Fruit fly (Drosophila melanogaster) ovary, adult (tissue): ENCODE measurements around the gene CG32832.
A peak's percentile ranks its signal among the peaks of the same experiment; 100 is the strongest.

ENCODE experiments used
- CG17801 ChIP-seq: fragments of 200-800 bp; optimal IDR thresholded peaks from 2 replicates; lab custom pipeline; 2019; ENCODE audit warnings: missing biosample characterization, mild to moderate bottlenecking, missing genetic modification characterization, moderate library complexity; ENCODE audit not compliant: partially characterized antibody

The CG32832 gene

dm6 chr2L:16879288-16879687, at the start of gene CG32832, which contains the start of the genes CG31743 and CG34313:
Gene CG32832, minus strand, starts transcription at chr2L:16879290.
Gene CG31743, plus strand, starts transcription at chr2L:16879517.
Gene CG34313, plus strand, starts transcription at chr2L:16879517.
- TF ChIP-seq CG17801, result no peak

dm6 chr2L:16921825-16922224, 42.7 kb upstream of the CG32832 start:
- TF ChIP-seq CG17801, result no peak

dm6 chr2L:16910177-16910576, 31.1 kb upstream of the CG32832 start, which contains the start of gene ApepP:
Gene ApepP, minus strand, starts transcription at chr2L:16910418.
- TF ChIP-seq CG17801, result no peak

dm6 chr2L:16909290-16909689, 30.2 kb upstream of the CG32832 start:
- TF ChIP-seq CG17801, result no peak

- TF ChIP-seq CG17801, result no peak
Measured at dm6 chr2L:16902003-16902402, 22.9 kb upstream of the CG32832 start, which contains the start of gene CG12288. Gene CG12288, minus strand, starts transcription at chr2L:16902218.

- no peak for TF ChIP-seq CG17801
Measured at dm6 chr2L:16900373-16900772, 21.3 kb upstream of the CG32832 start, which contains the start of gene CG31805. Gene CG31805, minus strand, starts transcription at chr2L:16900473.

dm6 chr2L:16889608-16890007, 10.5 kb upstream of the CG32832 start, which contains the start of gene CG42556:
Gene CG42556, plus strand, starts transcription at chr2L:16889908.
- TF ChIP-seq CG17801, result no peak

dm6 chr2L:16888574-16889376, 9.7 kb upstream of the CG32832 start:
- no peak for TF ChIP-seq CG17801

- TF ChIP-seq CG17801, result peak; percentile 39
Measured at dm6 chr2L:16887660-16888573, 8.8 kb upstream of the CG32832 start, which contains the start of the genes osi and tweek. Gene osi, minus strand, starts transcription at chr2L:16887966. Gene tweek, plus strand, starts transcription at chr2L:16888490.

dm6 chr2L:16886459-16886858, 7.4 kb upstream of the CG32832 start:
- peak; percentile 17 for TF ChIP-seq CG17801

dm6 chr2L:16885347-16885746, 6.3 kb upstream of the CG32832 start:
- no peak for TF ChIP-seq CG17801

- TF ChIP-seq CG17801, result no peak
Measured at dm6 chr2L:16884702-16885101, 5.6 kb upstream of the CG32832 start.

dm6 chr2L:16882871-16883849, 4.1 kb upstream of the CG32832 start:
- no peak for TF ChIP-seq CG17801

- no peak for TF ChIP-seq CG17801
Measured at dm6 chr2L:16882372-16882771, 3.3 kb upstream of the CG32832 start.

dm6 chr2L:16880930-16881329, 1.8 kb upstream of the CG32832 start:
- peak; percentile 43 for TF ChIP-seq CG17801

dm6 chr2L:16877678-16878077, 1.4 kb downstream of the CG32832 start:
- TF ChIP-seq CG17801, result no peak
